Worm (Caenorhabditis elegans) whole organism, dauer: ENCODE measurements around the gene frl-1.

Experiments
- unc-62 ChIP-seq: sonication (generic microtip); optimal IDR thresholded peaks from 2 replicates; lab custom pipeline; 2017; ENCODE audit warnings: missing biosample characterization, missing genetic modification reagents, missing genetic modification characterization

The frl-1 gene

ce11 chrIII:2112601-2113176 is 11.2 kb upstream of the frl-1 start:
- no peak for TF ChIP-seq unc-62 (GFP tag; lab: Kevin White, UChicago)

ce11 chrIII:2115322-2115721 is 8.6 kb upstream of the frl-1 start:
- no peak for TF ChIP-seq unc-62 (GFP tag; lab: Kevin White, UChicago)

ce11 chrIII:2116797-2117196 is 7.1 kb upstream of the frl-1 start, which contains the start of gene Y48G9A.11:
Y48G9A.11 (minus strand) TSS chrIII:2116897.
- TF ChIP-seq unc-62 (GFP tag; lab: Kevin White, UChicago): no peak

ce11 chrIII:2117541-2117940 is 6.4 kb upstream of the frl-1 start, which contains the start of gene Y48G9A.6:
Y48G9A.6 (plus strand) TSS chrIII:2117841.
- no peak for TF ChIP-seq unc-62 (GFP tag; lab: Kevin White, UChicago)

ce11 chrIII:2125936-2126335 is 2.0 kb downstream of the frl-1 start:
- TF ChIP-seq unc-62 (GFP tag; lab: Kevin White, UChicago): no peak

ce11 chrIII:2129377-2129776 is 5.4 kb downstream of the frl-1 start:
- no peak for TF ChIP-seq unc-62 (GFP tag; lab: Kevin White, UChicago)

ce11 chrIII:2129991-2130390 is 6.1 kb downstream of the frl-1 start:
- TF ChIP-seq unc-62 (GFP tag; lab: Kevin White, UChicago): no peak

- TF ChIP-seq unc-62 (GFP tag; lab: Kevin White, UChicago): no peak
Measured at ce11 chrIII:2132059-2132458, 8.1 kb downstream of the frl-1 start.

- TF ChIP-seq unc-62 (GFP tag; lab: Kevin White, UChicago): no peak
Measured at ce11 chrIII:2133928-2134327, 10.0 kb downstream of the frl-1 start.

- TF ChIP-seq unc-62 (GFP tag; lab: Kevin White, UChicago): no peak
Measured at ce11 chrIII:2137490-2137889, 13.6 kb downstream of the frl-1 start.

- no peak for TF ChIP-seq unc-62 (GFP tag; lab: Kevin White, UChicago)
Measured at ce11 chrIII:2150555-2150954, 26.6 kb downstream of the frl-1 start.

ce11 chrIII:2151480-2151995 is 27.6 kb downstream of the frl-1 start, which contains the start of gene gcn-1:
gcn-1 (plus strand) TSS chrIII:2151945.
- no peak for TF ChIP-seq unc-62 (GFP tag; lab: Kevin White, UChicago)

ce11 chrIII:2159152-2159551 is 35.2 kb downstream of the frl-1 start:
- no peak for TF ChIP-seq unc-62 (GFP tag; lab: Kevin White, UChicago)

- TF ChIP-seq unc-62 (GFP tag; lab: Kevin White, UChicago): no peak
Measured at ce11 chrIII:2169445-2169844, 45.5 kb downstream of the frl-1 start.

ce11 chrIII:2170556-2170955 is 46.6 kb downstream of the frl-1 start:
- TF ChIP-seq unc-62 (GFP tag; lab: Kevin White, UChicago): no peak

- no peak for TF ChIP-seq unc-62 (GFP tag; lab: Kevin White, UChicago)
Measured at ce11 chrIII:2171892-2172591, 48.1 kb downstream of the frl-1 start.

ce11 chrIII:2197706-2198105 is 73.8 kb downstream of the frl-1 start, which contains the start of gene C39B5.6:
C39B5.6 (plus strand) TSS chrIII:2198006.
- no peak for TF ChIP-seq unc-62 (GFP tag; lab: Kevin White, UChicago)
